Fruit fly (Drosophila melanogaster) whole organism, embryonic: Measurements from ENCODE around the gene CG5828.

ENCODE experiments used
- Aef1 ChIP-seq: fragments of 200-800 bp; sonication (Bioruptor generic); IDR thresholded peaks from 3 replicates; pipeline ENCODE4 v1.3.6; 2022; ENCODE audit warnings: missing biosample characterization, missing genetic modification characterization
- Asciz ChIP-seq: fragments of 200-800 bp; sonication (Bioruptor generic); optimal IDR thresholded peaks from 2 replicates; lab custom pipeline; 2017; ENCODE audit warnings: missing biosample characterization, mild to moderate bottlenecking, missing genetic modification characterization, missing genetic modification reagents
- CG10147 ChIP-seq: fragments of 200-800 bp; sonication (Bioruptor generic); optimal IDR thresholded peaks from 2 replicates; lab custom pipeline; 2019; ENCODE audit warnings: missing biosample characterization, mild to moderate bottlenecking, missing genetic modification characterization, moderate library complexity
- CG1024 ChIP-seq: fragments of 200-800 bp; sonication (Bioruptor generic); IDR thresholded peaks from 2 replicates; pipeline ENCODE4 v1.3.6; 2022; ENCODE audit warnings: missing biosample characterization, missing genetic modification characterization
- CG10462 ChIP-seq: fragments of 200-800 bp; sonication (Bioruptor generic); optimal IDR thresholded peaks from 2 replicates; lab custom pipeline; 2016; ENCODE audit warnings: missing biosample characterization, missing genetic modification characterization
- CG10543 ChIP-seq: fragments of 200-800 bp; sonication (Bioruptor generic); optimal IDR thresholded peaks from 3 replicates; lab custom pipeline; 2017; ENCODE audit warnings: missing biosample characterization, mild to moderate bottlenecking, missing genetic modification characterization, moderate library complexity
- CG11504 ChIP-seq: fragments of 200-800 bp; sonication (Bioruptor generic); optimal IDR thresholded peaks from 3 replicates; lab custom pipeline; 2019; ENCODE audit warnings: missing biosample characterization, mild to moderate bottlenecking, missing genetic modification characterization, moderate library complexity
- CG11560 ChIP-seq: fragments of 200-800 bp; sonication (Bioruptor generic); IDR thresholded peaks from 3 replicates; pipeline ENCODE4 v1.3.6; 2022; ENCODE audit warnings: missing biosample characterization, missing genetic modification characterization
- CG13624 ChIP-seq: fragments of 200-800 bp; sonication (Bioruptor generic); optimal IDR thresholded peaks from 2 replicates; lab custom pipeline; 2016; ENCODE audit warnings: missing biosample characterization, missing genetic modification characterization
- CG14050 ChIP-seq: fragments of 200-800 bp; sonication (Bioruptor generic); IDR thresholded peaks from 3 replicates; pipeline ENCODE4 v1.3.6; 2022; ENCODE audit warnings: missing biosample characterization, missing genetic modification characterization
- CG14710 ChIP-seq: fragments of 200-800 bp; sonication (Bioruptor generic); optimal IDR thresholded peaks from 3 replicates; lab custom pipeline; 2019; ENCODE audit warnings: missing biosample characterization, mild to moderate bottlenecking, missing genetic modification characterization, moderate library complexity
- CG14860 ChIP-seq: fragments of 200-800 bp; sonication (Bioruptor generic); IDR thresholded peaks from 3 replicates; pipeline ENCODE4 v1.3.6; 2022; ENCODE audit warnings: missing biosample characterization, missing genetic modification characterization; ENCODE audit not compliant: partially characterized antibody
- CG16815 ChIP-seq: fragments of 200-800 bp; sonication (Bioruptor generic); optimal IDR thresholded peaks from 3 replicates; lab custom pipeline; 2017; ENCODE audit warnings: missing biosample characterization, mild to moderate bottlenecking, missing genetic modification characterization
- CG17361 ChIP-seq: fragments of 200-800 bp; sonication (Bioruptor generic); IDR thresholded peaks from 3 replicates; pipeline ENCODE4 v1.3.6; 2022; ENCODE audit warnings: missing biosample characterization, missing genetic modification characterization
- CG17568 ChIP-seq: fragments of 200-800 bp; sonication (Bioruptor generic); optimal IDR thresholded peaks from 2 replicates; lab custom pipeline; 2018; ENCODE audit warnings: missing biosample characterization, mild to moderate bottlenecking, missing genetic modification characterization, moderate library complexity
- CG2120 ChIP-seq: fragments of 200-800 bp; sonication (Bioruptor generic); optimal IDR thresholded peaks from 3 replicates; lab custom pipeline; 2016; ENCODE audit warnings: missing biosample characterization, missing genetic modification characterization
- CG2202 ChIP-seq: fragments of 200-800 bp; sonication (Bioruptor generic); optimal IDR thresholded peaks from 2 replicates; lab custom pipeline; 2018; ENCODE audit warnings: missing biosample characterization, mild to moderate bottlenecking, missing genetic modification characterization
- CG31441 ChIP-seq: fragments of 200-800 bp; sonication (Bioruptor generic); IDR thresholded peaks from 2 replicates; pipeline ENCODE4 v1.3.6; 2022; ENCODE audit warnings: missing biosample characterization, missing genetic modification characterization
- CG32772 ChIP-seq: fragments of 200-800 bp; sonication (Bioruptor generic); IDR thresholded peaks from 2 replicates; pipeline ENCODE4 v1.3.6; 2022; ENCODE audit warnings: missing biosample characterization, missing genetic modification characterization
- CG34224 ChIP-seq: fragments of 200-800 bp; sonication (Bioruptor generic); IDR thresholded peaks from 3 replicates; pipeline ENCODE4 v1.3.6; 2022; ENCODE audit warnings: missing biosample characterization, missing genetic modification characterization; ENCODE audit not compliant: partially characterized antibody
- CG4730 ChIP-seq: fragments of 200-800 bp; sonication (Bioruptor generic); IDR thresholded peaks from 2 replicates; pipeline ENCODE4 v1.3.6; 2022; ENCODE audit warnings: missing biosample characterization, missing genetic modification characterization
- CG7987 ChIP-seq: fragments of 200-800 bp; sonication (Bioruptor generic); optimal IDR thresholded peaks from 2 replicates; lab custom pipeline; 2018; ENCODE audit warnings: missing biosample characterization, mild to moderate bottlenecking, missing genetic modification characterization, moderate library complexity
- CG8388 ChIP-seq: fragments of 200-800 bp; sonication (Bioruptor generic); optimal IDR thresholded peaks from 2 replicates; lab custom pipeline; 2019; ENCODE audit warnings: missing biosample characterization, mild to moderate bottlenecking, missing genetic modification characterization, moderate library complexity
- CG9437 ChIP-seq: fragments of 200-800 bp; sonication (Bioruptor generic); optimal IDR thresholded peaks from 2 replicates; lab custom pipeline; 2018; ENCODE audit warnings: missing biosample characterization, mild to moderate bottlenecking, missing genetic modification characterization
- CG9609 ChIP-seq: fragments of 200-800 bp; sonication (Bioruptor generic); optimal IDR thresholded peaks from 3 replicates; lab custom pipeline; 2016; ENCODE audit warnings: missing biosample characterization, missing genetic modification characterization
- Doc3 ChIP-seq: fragments of 200-800 bp; sonication (Bioruptor generic); IDR thresholded peaks from 3 replicates; pipeline ENCODE4 v1.3.6; 2022; ENCODE audit warnings: missing biosample characterization, missing genetic modification characterization; ENCODE audit not compliant: partially characterized antibody
- ERR ChIP-seq: fragments of 200-800 bp; sonication (Bioruptor generic); optimal IDR thresholded peaks from 2 replicates; lab custom pipeline; 2016; ENCODE audit warnings: missing biosample characterization, missing genetic modification characterization
- Lim3 ChIP-seq: fragments of 200-800 bp; sonication (Bioruptor generic); IDR thresholded peaks from 2 replicates; pipeline ENCODE4 v1.3.6; 2022; ENCODE audit warnings: missing biosample characterization, missing genetic modification characterization
- Neu2 ChIP-seq: fragments of 200-800 bp; sonication (Bioruptor generic); optimal IDR thresholded peaks from 3 replicates; lab custom pipeline; 2016; ENCODE audit warnings: missing biosample characterization, missing genetic modification characterization, borderline replicate concordance
- Nf-YA ChIP-seq: fragments of 200-800 bp; sonication (Bioruptor generic); IDR thresholded peaks from 2 replicates; pipeline ENCODE4 v1.3.6; 2022; ENCODE audit warnings: missing biosample characterization, missing genetic modification characterization
- Stat92E ChIP-seq, 3 experiments: fragments of >200 bp in 2 of 3; fragments of 200-800 bp in 1 of 3; sonication (Bioruptor generic) in 1 of 3; optimal IDR thresholded peaks; 2 replicates each; lab custom pipeline; 2017 to 2019; ENCODE audit warnings: missing biosample characterization in 3 of 3, missing genetic modification characterization in 3 of 3, mild to moderate bottlenecking in 1 of 3, moderate library complexity in 1 of 3
- Usf ChIP-seq: fragments of 200-800 bp; sonication (Bioruptor generic); optimal IDR thresholded peaks from 2 replicates; lab custom pipeline; 2017; ENCODE audit warnings: missing genotype, missing biosample characterization, missing genetic modification characterization
- Xrp1 ChIP-seq: fragments of 200-800 bp; sonication (Bioruptor generic); IDR thresholded peaks from 2 replicates; pipeline ENCODE4 v1.3.6; 2022; ENCODE audit warnings: missing biosample characterization, missing genetic modification characterization
- bcd ChIP-seq: fragments of 200-800 bp; sonication (Bioruptor generic); optimal IDR thresholded peaks from 2 replicates; lab custom pipeline; 2017; ENCODE audit warnings: missing biosample characterization, mild to moderate bottlenecking, missing genetic modification characterization
- cg ChIP-seq: fragments of 200-800 bp; sonication (Bioruptor generic); optimal IDR thresholded peaks from 3 replicates; lab custom pipeline; 2019; ENCODE audit warnings: missing biosample characterization, mild to moderate bottlenecking, missing genetic modification characterization, moderate library complexity
- crp ChIP-seq, 2 experiments: fragments of 200-800 bp; sonication (Bioruptor generic); optimal IDR thresholded peaks; 2 replicates in 1 of 2; 3 replicates in 1 of 2; lab custom pipeline; 2017; ENCODE audit warnings: missing biosample characterization in 2 of 2, missing genetic modification characterization in 2 of 2, mild to moderate bottlenecking in 1 of 2, moderate library complexity in 1 of 2
- da ChIP-seq: fragments of 200-800 bp; sonication (Bioruptor generic); optimal IDR thresholded peaks from 2 replicates; lab custom pipeline; 2016; ENCODE audit warnings: missing biosample characterization, missing genetic modification characterization
- ftz-f1 ChIP-seq: fragments of 200-800 bp; sonication (Bioruptor generic); optimal IDR thresholded peaks from 2 replicates; lab custom pipeline; 2016; ENCODE audit warnings: missing biosample characterization, missing genetic modification characterization
- ind ChIP-seq: fragments of 200-800 bp; sonication (Bioruptor generic); optimal IDR thresholded peaks from 3 replicates; lab custom pipeline; 2016; ENCODE audit warnings: missing biosample characterization, missing genetic modification characterization
- lbe ChIP-seq: fragments of 200-800 bp; sonication (Bioruptor generic); optimal IDR thresholded peaks from 2 replicates; lab custom pipeline; 2016; ENCODE audit warnings: missing biosample characterization, mild to moderate bottlenecking, missing genetic modification characterization
- maf-S ChIP-seq: fragments of 200-800 bp; sonication (Bioruptor generic); optimal IDR thresholded peaks from 2 replicates; lab custom pipeline; 2016; ENCODE audit warnings: missing biosample characterization, missing genetic modification characterization
- otp ChIP-seq: fragments of 200-800 bp; sonication (Bioruptor generic); IDR thresholded peaks from 3 replicates; pipeline ENCODE4, ENCODE4 v1.3.6; 2022; ENCODE audit warnings: missing biosample characterization, missing genetic modification characterization
- pb ChIP-seq: fragments of 200-800 bp; sonication (Bioruptor generic); optimal IDR thresholded peaks from 3 replicates; lab custom pipeline; 2016; ENCODE audit warnings: missing biosample characterization, missing genetic modification characterization
- pnt ChIP-seq: fragments of 200-800 bp; sonication (Bioruptor generic); optimal IDR thresholded peaks from 3 replicates; lab custom pipeline; 2016; ENCODE audit warnings: missing biosample characterization, missing genetic modification characterization
- ro ChIP-seq: fragments of 200-800 bp; sonication (Bioruptor generic); IDR thresholded peaks from 2 replicates; pipeline ENCODE4 v1.3.6; 2022; ENCODE audit warnings: missing biosample characterization, missing genetic modification characterization
- run ChIP-seq: fragments of 200-800 bp; sonication (Bioruptor generic); optimal IDR thresholded peaks from 3 replicates; lab custom pipeline; 2018; ENCODE audit warnings: missing biosample characterization, mild to moderate bottlenecking, missing genetic modification characterization
- scrt ChIP-seq: fragments of 200-800 bp; sonication (Bioruptor generic); optimal IDR thresholded peaks from 2 replicates; lab custom pipeline; 2018; ENCODE audit warnings: missing biosample characterization, mild to moderate bottlenecking, missing genetic modification characterization, moderate library complexity
- sens ChIP-seq: fragments of 200-800 bp; sonication (Bioruptor generic); peaks from one replicate; lab custom pipeline; 2016; ENCODE audit warnings: missing biosample characterization, missing genetic modification characterization
- vfl ChIP-seq: fragments of 200-800 bp; sonication (Bioruptor generic); optimal IDR thresholded peaks from 2 replicates; lab custom pipeline; 2016; ENCODE audit warnings: missing biosample characterization, missing genetic modification characterization

CG5828 gene

dm6 chr2L:5107626-5108272 lies 14.0 kb downstream of the CG5828 start (continued):
- TF ChIP-seq CG14860 (GFP tag; lab: Robert Waterston, UW), result no peak
- TF ChIP-seq CG14050 (GFP tag; lab: Robert Waterston, UW), result peak; percentile 92
- peak; percentile 93 for TF ChIP-seq Xrp1 (GFP tag; lab: Robert Waterston, UW)
- peak; percentile 93 for TF ChIP-seq pb (GFP tag; lab: Kevin White, UChicago)
- peak; percentile 98 for TF ChIP-seq pnt (GFP tag; lab: Kevin White, UChicago)
- peak; percentile 77 for TF ChIP-seq Lim3
- peak; percentile 92 for TF ChIP-seq CG31441 (GFP tag; lab: Robert Waterston, UW)
- TF ChIP-seq da (GFP tag; lab: Kevin White, UChicago), result peak; percentile 92
- TF ChIP-seq CG11504 (tag; lab: Kevin White, UChicago), result peak; percentile 94
- TF ChIP-seq CG10543, result peak; percentile 94
- peak; percentile 99 for TF ChIP-seq maf-S
- TF ChIP-seq ftz-f1 (GFP tag; lab: Kevin White, UChicago), result peak; percentile 77
- peak; percentile 88 for TF ChIP-seq otp
- TF ChIP-seq sens, result peak; percentile 99
- peak; percentile 83 for TF ChIP-seq CG17361
- TF ChIP-seq Nf-YA (GFP tag; lab: Robert Waterston, UW), result peak; percentile 85
- TF ChIP-seq CG17568 (GFP tag; lab: Kevin White, UChicago), result peak; percentile 83
- peak; percentile 91 for TF ChIP-seq CG10462 (GFP tag; lab: Kevin White, UChicago)
- TF ChIP-seq CG2120 (GFP tag; lab: Kevin White, UChicago), result peak; percentile 100
- TF ChIP-seq CG4730 (GFP tag; lab: Robert Waterston, UW), result peak; percentile 89
- peak in 1 of 3 experiments; percentile 67 for TF ChIP-seq Stat92E (GFP tag; optimal IDR thresholded peaks at IDR 0.05; lab: Kevin White, UChicago)
- peak; percentile 86 for TF ChIP-seq CG14710 (tag; lab: Kevin White, UChicago)
- TF ChIP-seq CG2202 (tag; lab: Kevin White, UChicago), result peak; percentile 61
- peak; percentile 98 for TF ChIP-seq Aef1
- peak; percentile 93 for TF ChIP-seq CG8388 (GFP tag; lab: Kevin White, UChicago)
- peak; percentile 92 for TF ChIP-seq Asciz (GFP tag; lab: Kevin White, UChicago)
- peak; percentile 89 for TF ChIP-seq scrt (GFP tag; lab: Kevin White, UChicago)
- TF ChIP-seq Doc3, result no peak
- peak; percentile 95 for TF ChIP-seq bcd (GFP tag; lab: Kevin White, UChicago)
- TF ChIP-seq ro (GFP tag; lab: Robert Waterston, UW), result peak; percentile 89
- TF ChIP-seq CG10147 (GFP tag; lab: Kevin White, UChicago), result peak; percentile 95
- peak; percentile 98 for TF ChIP-seq CG13624 (GFP tag; lab: Kevin White, UChicago)
- TF ChIP-seq CG9609 (GFP tag; lab: Kevin White, UChicago), result peak; percentile 98
- TF ChIP-seq cg (GFP tag; lab: Kevin White, UChicago), result no peak
- peak; percentile 96 for TF ChIP-seq CG16815
- TF ChIP-seq run (tag; lab: Kevin White, UChicago), result peak; percentile 86
- TF ChIP-seq CG34224 (GFP tag; lab: Robert Waterston, UW), result no peak
- TF ChIP-seq Usf, result peak; percentile 94
- peak; percentile 90 for TF ChIP-seq CG11560 (tag; lab: Robert Waterston, UW)
- peak; percentile 97 for TF ChIP-seq vfl (GFP tag; lab: Kevin White, UChicago)
- TF ChIP-seq ind (GFP tag; lab: Kevin White, UChicago), result peak; percentile 97
- peak; percentile 84 for TF ChIP-seq CG1024
- TF ChIP-seq lbe (GFP tag; lab: Kevin White, UChicago), result peak; percentile 92
- TF ChIP-seq crp (GFP tag; optimal IDR thresholded peaks at IDR 0.05; lab: Kevin White, UChicago), result peak in 1 of 2 experiments; percentile 59
- peak; percentile 48 for TF ChIP-seq CG7987 (GFP tag; lab: Kevin White, UChicago)
- TF ChIP-seq Neu2, result peak; percentile 65
- TF ChIP-seq ERR, result peak; percentile 95
- TF ChIP-seq CG9437, result peak; percentile 90
- peak; percentile 91 for TF ChIP-seq CG32772 (GFP tag; lab: Robert Waterston, UW)
